Worm (Caenorhabditis elegans) whole organism, L4/young adult: Measurements from ENCODE around the gene W08E12.7.

Source experiments
- W03F9.2 ChIP-seq: fragments of 150-350 bp; optimal IDR thresholded peaks from 2 replicates; lab custom pipeline; 2014; ENCODE audit warnings: missing biosample characterization, missing genetic modification characterization
- him-1 ChIP-seq: sonication (generic microtip); optimal IDR thresholded peaks from 2 replicates; lab custom pipeline; 2016; ENCODE audit warnings: missing genotype, missing genetic modification reagents, missing genetic modification characterization, missing compliant biosample characterization

- TF ChIP-seq W03F9.2 (tag; lab: Kevin White, UChicago), result no peak
- TF ChIP-seq him-1 (tag; lab: Kevin White, UChicago), result no peak
Observed at ce11 chrIV:3298300-3298699, 3.4 kb downstream of the W08E12.7 start, which contains the start of gene W08E12.6.
